Fruit fly (Drosophila melanogaster): Measurements from ENCODE around the gene Rbsn-5.

dm6 chr2L:8209362-8209761 is 49.7 kb downstream of the Rbsn-5 start:
- no peak for TF ChIP-seq CG8478 (optimal IDR thresholded peaks at IDR 0.05)
- TF ChIP-seq pan (optimal IDR thresholded peaks at IDR 0.05), result no peak
- no peak for TF ChIP-seq psq (optimal IDR thresholded peaks at IDR 0.05)
- TF ChIP-seq EcR (GFP tag; optimal IDR thresholded peaks at IDR 0.05), result no peak
- TF ChIP-seq usp (GFP tag; optimal IDR thresholded peaks at IDR 0.05), result no peak
